Worm (Caenorhabditis elegans): ENCODE data around the gene T24H10.5.

DNA sequence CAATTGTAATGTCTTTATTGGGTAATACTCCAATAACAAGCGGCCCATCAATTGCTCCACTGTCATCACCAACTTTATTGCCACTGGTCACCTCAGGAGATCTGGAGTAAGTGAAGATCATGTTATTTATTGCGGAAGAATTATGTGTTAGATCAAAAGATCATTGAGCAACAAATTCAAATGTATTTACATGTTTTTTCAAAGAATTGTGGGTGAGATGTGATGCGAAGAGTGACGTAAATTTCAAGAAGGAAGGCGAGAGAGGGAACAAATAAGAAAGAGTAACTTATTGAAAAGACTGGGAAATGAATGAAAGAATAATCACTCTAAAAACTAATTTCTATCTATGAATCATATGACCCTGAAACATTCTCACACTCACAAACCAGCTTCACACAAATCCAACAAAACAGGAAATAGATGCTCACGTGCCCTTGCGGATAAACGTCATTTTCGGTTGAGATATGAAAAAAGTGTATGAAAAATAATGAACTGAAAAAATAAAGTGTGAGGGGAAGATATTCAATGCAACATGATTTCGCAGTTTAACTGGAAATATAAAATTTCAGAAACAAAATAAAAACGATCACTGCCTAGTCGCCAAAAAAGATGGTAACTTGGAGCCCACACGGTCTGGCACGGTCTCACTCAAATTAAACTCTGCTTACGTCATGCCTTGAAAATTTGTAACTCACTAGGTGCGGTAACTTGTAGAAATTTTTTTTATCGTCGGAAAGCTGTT is 20.1 kb downstream of the T24H10.5 start:
- TF ChIP-seq sea-1 (GFP tag; conservative IDR thresholded peaks at IDR 0.05) (no peak), ama-1 (optimal IDR thresholded peaks at IDR 0.05) (no peak), hnd-1 (tag; optimal IDR thresholded peaks at IDR 0.05) (no peak), aly-1 (tag; optimal IDR thresholded peaks at IDR 0.05) (no peak), tbx-37 (GFP tag; conservative IDR thresholded peaks at IDR 0.05) (no peak), ceh-36 (tag; optimal IDR thresholded peaks at IDR 0.05) (no peak), pes-1 (GFP tag; IDR thresholded peaks at IDR 0.05) (no peak), flt-1 (GFP tag; IDR thresholded peaks at IDR 0.05) (no peak), hmbx-1 (tag; optimal IDR thresholded peaks at IDR 0.05) (no peak), F13C5.2 (tag; optimal IDR thresholded peaks at IDR 0.05) (no peak), hmg-4 (GFP tag; optimal IDR thresholded peaks at IDR 0.05) (no peak), scrt-1 (GFP tag; IDR thresholded peaks at IDR 0.05) (no peak), ceh-13 (GFP tag; optimal IDR thresholded peaks at IDR 0.05) (no peak)

Measured in whole organism, early embryonic.